Fruit fly (Drosophila melanogaster): Measurements from ENCODE around the gene CG1910.
A peak's percentile ranks its signal among the peaks of the same experiment; 100 is the strongest.

CG1910 gene

dm6 chr3R:31717299-31718167 is 29.9 kb upstream of the CG1910 start:
- TF ChIP-seq Smox (GFP tag; optimal IDR thresholded peaks at IDR 0.05) (peak; percentile 85), Hr4 (GFP tag; optimal IDR thresholded peaks at IDR 0.05) (peak; percentile 86), CG11762 (GFP tag; optimal IDR thresholded peaks at IDR 0.05; ENCODE audit: insufficient read depth) (peak; percentile 71), dsx (GFP tag; optimal IDR thresholded peaks at IDR 0.05; ENCODE audit: poor library complexity, severe bottlenecking) (peak; percentile 76), CG6792 (GFP tag; optimal IDR thresholded peaks at IDR 0.05) (peak; percentile 81), Ets96B (tag; optimal IDR thresholded peaks at IDR 0.05) (peak; percentile 80), svp (GFP tag) (peak; percentile 91), Eip75B (GFP tag; optimal IDR thresholded peaks at IDR 0.05) (peak; percentile 84), CG6854 (GFP tag; optimal IDR thresholded peaks at IDR 0.05) (peak; percentile 39), Blimp-1 (GFP tag; optimal IDR thresholded peaks at IDR 0.05) (no peak), dac (GFP tag; optimal IDR thresholded peaks at IDR 0.05) (peak; percentile 58), CG15336 (GFP tag; IDR thresholded peaks at IDR 0.05) (peak; percentile 74), CG32006 (GFP tag; optimal IDR thresholded peaks at IDR 0.05) (peak; percentile 86), CG8319 (GFP tag; optimal IDR thresholded peaks at IDR 0.05) (peak; percentile 63), spab (GFP tag; optimal IDR thresholded peaks at IDR 0.05) (peak; percentile 73), CG8632 (GFP tag; optimal IDR thresholded peaks at IDR 0.05) (peak; percentile 79), CG10669 (GFP tag; optimal IDR thresholded peaks at IDR 0.05) (peak; percentile 83), esn (GFP tag; optimal IDR thresholded peaks at IDR 0.05) (peak; percentile 89), ss (GFP tag; optimal IDR thresholded peaks at IDR 0.05) (peak; percentile 70 to 82), fd59A (GFP tag; optimal IDR thresholded peaks at IDR 0.05) (peak; percentile 83), eg (GFP tag; IDR thresholded peaks at IDR 0.05) (peak; percentile 55; the same call in 1 of the 3 replicates), CG31627 (GFP tag; optimal IDR thresholded peaks at IDR 0.05) (peak; percentile 88), Eip78C (GFP tag) (peak; percentile 95), CG7368 (GFP tag; optimal IDR thresholded peaks at IDR 0.05) (peak; percentile 69), Sox102F (GFP tag; optimal IDR thresholded peaks at IDR 0.05) (peak; percentile 84), achi (GFP tag; optimal IDR thresholded peaks at IDR 0.05) (peak; percentile 83), CG6808 (GFP tag; optimal IDR thresholded peaks at IDR 0.05) (peak; percentile 79), vri (GFP tag; optimal IDR thresholded peaks at IDR 0.05) (peak; percentile 69), CG3032 (tag; optimal IDR thresholded peaks at IDR 0.05) (peak; percentile 84), CG6276 (GFP tag; optimal IDR thresholded peaks at IDR 0.05) (peak; percentile 66), Gug (GFP tag; IDR thresholded peaks at IDR 0.05) (peak; percentile 57; the same call in 1 of the 2 replicates), lz (GFP tag; optimal IDR thresholded peaks at IDR 0.05) (peak; percentile 86), salr (GFP tag; optimal IDR thresholded peaks at IDR 0.05) (peak; percentile 51 to 81), CG34406 (GFP tag; optimal IDR thresholded peaks at IDR 0.05) (peak; percentile 76), acj6 (GFP tag; optimal IDR thresholded peaks at IDR 0.05) (peak; percentile 87), Sox15 (GFP tag; optimal IDR thresholded peaks at IDR 0.05) (peak; percentile 81), fkh (GFP tag; optimal IDR thresholded peaks at IDR 0.05) (no peak), topi (GFP tag; optimal IDR thresholded peaks at IDR 0.05) (peak; percentile 87), fd85E (GFP tag; optimal IDR thresholded peaks at IDR 0.05) (peak; percentile 56), CG11294 (GFP tag; IDR thresholded peaks at IDR 0.05) (peak; percentile 45; the same call in 1 of the 2 replicates), cyc (GFP tag; optimal IDR thresholded peaks at IDR 0.05) (peak; percentile 84), Lpt (GFP tag; optimal IDR thresholded peaks at IDR 0.05) (peak; percentile 64), CG6163 (GFP tag; IDR thresholded peaks at IDR 0.05) (peak; percentile 70), Hr38 (GFP tag; optimal IDR thresholded peaks at IDR 0.05) (no peak), CG3919 (GFP tag; optimal IDR thresholded peaks at IDR 0.05) (peak; percentile 80), Ets21C (GFP tag; optimal IDR thresholded peaks at IDR 0.05) (peak; percentile 84), CG1621 (tag; optimal IDR thresholded peaks at IDR 0.05) (peak; percentile 79), pdm3 (GFP tag; optimal IDR thresholded peaks at IDR 0.05) (peak; percentile 87), net (GFP tag; optimal IDR thresholded peaks at IDR 0.05) (peak; percentile 79)

Measured in whole organism, prepupa.